Worm (Caenorhabditis elegans): ENCODE measurements around the gene unc-83.
A peak's percentile ranks its signal among the peaks of the same experiment; 100 is the strongest.

Gene unc-83

ce11 chrV:6516491-6517304, 51.8 kb downstream of the unc-83 start, which contains the start of gene mdh-1 (continued):
- TF ChIP-seq tbp1 (GFP tag; optimal IDR thresholded peaks at IDR 0.05) (no peak), B0019.2 (GFP tag; conservative IDR thresholded peaks at IDR 0.05) (no peak), Y53G8AR.9 (GFP tag; conservative IDR thresholded peaks at IDR 0.05) (no peak), chd-7 (tag; optimal IDR thresholded peaks at IDR 0.05) (no peak), die-1 (tag; optimal IDR thresholded peaks at IDR 0.05) (no peak), snpc-3.4 (tag; optimal IDR thresholded peaks at IDR 0.05) (no peak), nhr-80 (tag; optimal IDR thresholded peaks at IDR 0.05) (peak; percentile 60), aptf-3 (GFP tag; IDR thresholded peaks at IDR 0.05) (no peak), madf-10 (tag; optimal IDR thresholded peaks at IDR 0.05) (no peak), bed-2 (GFP tag; IDR thresholded peaks at IDR 0.05) (no peak), let-607 (tag; optimal IDR thresholded peaks at IDR 0.05) (peak in 1 of 2 experiments; percentile 24), F57C9.4 (tag; optimal IDR thresholded peaks at IDR 0.05) (no peak), lag-1 (GFP tag; IDR thresholded peaks at IDR 0.05) (no peak)

- peak; percentile 3 for TF ChIP-seq somi-1 (GFP tag; optimal IDR thresholded peaks at IDR 0.05)
- TF ChIP-seq him-1 (tag; optimal IDR thresholded peaks at IDR 0.05): peak; percentile 36
- TF ChIP-seq F10E7.11 (tag; optimal IDR thresholded peaks at IDR 0.05): no peak
- TF ChIP-seq lsl-1 (GFP tag; optimal IDR thresholded peaks at IDR 0.05): peak; percentile 76
- 0 out of 2 replicates have a peak, but pooled peaks have one; percentile 15 for TF ChIP-seq ceh-91 (GFP tag; IDR thresholded peaks at IDR 0.05)
- TF ChIP-seq bed-1 (GFP tag; IDR thresholded peaks at IDR 0.05): no peak
- TF ChIP-seq dpl-1 (GFP tag; optimal IDR thresholded peaks at IDR 0.05): no peak
- 0 out of 2 replicates have a peak, but pooled peaks have one; percentile 23 for TF ChIP-seq D2030.7 (GFP tag; IDR thresholded peaks at IDR 0.05)
- peak; percentile 63 for TF ChIP-seq efl-1 (GFP tag; optimal IDR thresholded peaks at IDR 0.05)
- no peak for TF ChIP-seq Y67H2A.10 (GFP tag; conservative IDR thresholded peaks at IDR 0.05)
- peak; percentile 1 for TF ChIP-seq F22D6.2 (tag; optimal IDR thresholded peaks at IDR 0.05)
- no peak for TF ChIP-seq sptf-2 (GFP tag; optimal IDR thresholded peaks at IDR 0.05)
- TF ChIP-seq fkh-3 (tag; optimal IDR thresholded peaks at IDR 0.05): no peak
- TF ChIP-seq attf-3 (GFP tag; conservative IDR thresholded peaks at IDR 0.05): no peak
- TF ChIP-seq rpc-1 (optimal IDR thresholded peaks at IDR 0.05): no peak
- no peak for TF ChIP-seq rpc-1 (tag; optimal IDR thresholded peaks at IDR 0.05)
- TF ChIP-seq rcor-1 (GFP tag; IDR thresholded peaks at IDR 0.05): no peak
- TF ChIP-seq pha-4 (tag; optimal IDR thresholded peaks at IDR 0.05): peak; percentile 42
- no peak for TF ChIP-seq snpc-1.1 (tag; optimal IDR thresholded peaks at IDR 0.05; ENCODE audit: insufficient read depth)
- peak; percentile 29 for TF ChIP-seq lin-40 (tag; optimal IDR thresholded peaks at IDR 0.05)
- no peak for TF ChIP-seq sdz-38 (tag; optimal IDR thresholded peaks at IDR 0.05)
- peak; percentile 75 for TF ChIP-seq F33H1.4 (GFP tag; IDR thresholded peaks at IDR 0.05)
- TF ChIP-seq ztf-26 (tag; optimal IDR thresholded peaks at IDR 0.05): peak; percentile 1
- no peak for TF ChIP-seq hsf-1 (GFP tag; IDR thresholded peaks at IDR 0.05)
- TF ChIP-seq madf-6 (GFP tag; IDR thresholded peaks at IDR 0.05): peak; percentile 67; the same call in 1 of the 2 replicates
- TF ChIP-seq K11D2.4 (GFP tag; IDR thresholded peaks at IDR 0.05): peak; percentile 35; the same call in 1 of the 2 replicates
- TF ChIP-seq madf-8 (GFP tag; conservative IDR thresholded peaks at IDR 0.05): peak; percentile 46
- peak; percentile 54 for TF ChIP-seq xnd-1 (tag; optimal IDR thresholded peaks at IDR 0.05)
Measured at ce11 chrV:6517305-6518224, 52.7 kb downstream of the unc-83 start.

All from whole organism, young adult.